Worm (Caenorhabditis elegans) whole organism, L4 larva: ENCODE results near the gene cnx-1.

ENCODE experiments used
- T26A8.4 ChIP-seq: fragments of 200-800 bp; sonication (Bioruptor generic); IDR thresholded peaks from 2 replicates; pipeline ENCODE4 v1.3.6; 2022; ENCODE audit warnings: missing genetic modification characterization, missing compliant biosample characterization
- Y48G9A.11 ChIP-seq: fragments of 200-800 bp; sonication (Bioruptor generic); IDR thresholded peaks from 2 replicates; pipeline ENCODE4 v1.3.6; 2022; ENCODE audit warnings: missing genetic modification reagents, missing genetic modification characterization, missing compliant biosample characterization
- ZK337.2 ChIP-seq: fragments of 200-800 bp; sonication (Bioruptor generic); IDR thresholded peaks from 2 replicates; pipeline ENCODE4 v1.3.6; 2022; ENCODE audit warnings: missing genetic modification reagents, missing genetic modification characterization, missing compliant biosample characterization
- aha-1 ChIP-seq: fragments of 150-350 bp; peaks from one replicate; lab custom pipeline; 2014; ENCODE audit warnings: missing biosample characterization, missing genetic modification characterization
- ama-1 ChIP-seq: fragments of 150-350 bp; optimal IDR thresholded peaks from 2 replicates; lab custom pipeline; 2014; ENCODE audit warnings: inconsistent platforms, mixed read lengths
- ceh-20 ChIP-seq: fragments of 200-800 bp; sonication (Bioruptor generic); IDR thresholded peaks from 2 replicates; pipeline ENCODE4 v1.3.6; 2022; ENCODE audit warnings: missing genetic modification reagents, missing genetic modification characterization, missing compliant biosample characterization
- ceh-28 ChIP-seq: fragments of 150-350 bp; optimal IDR thresholded peaks from 2 replicates; lab custom pipeline; 2014; ENCODE audit warnings: missing biosample characterization, missing genetic modification reagents, missing genetic modification characterization
- ceh-32 ChIP-seq: sonication (generic microtip); optimal IDR thresholded peaks from 2 replicates; lab custom pipeline; 2016; ENCODE audit warnings: mild to moderate bottlenecking, missing genetic modification characterization, missing compliant biosample characterization; ENCODE audit not compliant: poor library complexity
- ceh-44 ChIP-seq: fragments of 200-800 bp; sonication (Bioruptor generic); IDR thresholded peaks from 2 replicates; pipeline ENCODE4 v1.3.6; 2022; ENCODE audit warnings: missing genetic modification reagents, missing genetic modification characterization, missing compliant biosample characterization
- ceh-62 ChIP-seq: sonication (generic microtip); optimal IDR thresholded peaks from 2 replicates; lab custom pipeline; 2017; ENCODE audit warnings: missing biosample characterization, missing genetic modification characterization
- ces-1 ChIP-seq: fragments of 150-350 bp; sonication (generic microtip); optimal IDR thresholded peaks from 4 replicates; lab custom pipeline; 2014; ENCODE audit warnings: missing biosample characterization, missing genetic modification reagents, missing genetic modification characterization
- cey-2 ChIP-seq: sonication (generic microtip); optimal IDR thresholded peaks from 3 replicates; lab custom pipeline; 2017; ENCODE audit warnings: missing genetic modification characterization, mild to moderate bottlenecking, missing compliant biosample characterization, antibody characterized with exemption, borderline replicate concordance; ENCODE audit not compliant: insufficient read depth
- daf-16 ChIP-seq, 3 experiments: sonication (generic microtip); optimal IDR thresholded peaks; 2 replicates each; lab custom pipeline; 2016 to 2017; ENCODE audit warnings: missing genetic modification characterization in 3 of 3, missing genetic modification reagents in 3 of 3, mild to moderate bottlenecking in 2 of 3, missing compliant biosample characterization in 2 of 3, missing biosample characterization in 1 of 3, moderate library complexity in 1 of 3
- dmd-6 ChIP-seq: fragments of 200-800 bp; sonication (Bioruptor generic); IDR thresholded peaks from 2 replicates; pipeline ENCODE4 v1.3.6; 2022; ENCODE audit warnings: missing genetic modification reagents, missing genetic modification characterization, missing compliant biosample characterization
- dmd-9 ChIP-seq: fragments of 200-800 bp; sonication (Bioruptor generic); IDR thresholded peaks from 2 replicates; pipeline ENCODE4 v1.3.6; 2022; ENCODE audit warnings: missing genetic modification reagents, missing genetic modification characterization, missing compliant biosample characterization
- dpl-1 ChIP-seq: fragments of 150-350 bp; optimal IDR thresholded peaks from 2 replicates; lab custom pipeline; 2014; ENCODE audit warnings: missing biosample characterization, missing genetic modification reagents, missing genetic modification characterization
- egl-27 ChIP-seq: sonication (generic microtip); optimal IDR thresholded peaks from 3 replicates; lab custom pipeline; 2017; ENCODE audit warnings: missing biosample characterization, missing genetic modification reagents, missing genetic modification characterization
- fkh-10 ChIP-seq: fragments of 150-350 bp; optimal IDR thresholded peaks from 2 replicates; lab custom pipeline; 2014; ENCODE audit warnings: missing biosample characterization, missing genetic modification reagents, missing genetic modification characterization
- hif-1 ChIP-seq, 2 experiments: sonication (generic microtip); optimal IDR thresholded peaks; 2 replicates each; lab custom pipeline; 2016 to 2017; ENCODE audit warnings: missing compliant biosample characterization in 2 of 2, missing genetic modification characterization in 2 of 2, missing genetic modification reagents in 2 of 2, missing genotype in 2 of 2, mild to moderate bottlenecking in 1 of 2
- hlh-11 ChIP-seq: fragments of 200-800 bp; sonication (Bioruptor generic); optimal IDR thresholded peaks from 2 replicates; lab custom pipeline; 2018; ENCODE audit warnings: mild to moderate bottlenecking, missing genetic modification characterization, missing compliant biosample characterization
- hlh-30 ChIP-seq: sonication (generic microtip); optimal IDR thresholded peaks from 2 replicates; lab custom pipeline; 2017; ENCODE audit warnings: antibody characterized with exemption, mild to moderate bottlenecking, missing genetic modification characterization, missing compliant biosample characterization; ENCODE audit not compliant: insufficient read depth
- hmg-1.1 ChIP-seq: fragments of 200-800 bp; sonication (Bioruptor generic); IDR thresholded peaks from 2 replicates; pipeline ENCODE4 v1.3.6; 2022; ENCODE audit warnings: missing genetic modification reagents, missing genetic modification characterization, missing compliant biosample characterization
- lin-29 ChIP-seq: fragments of 200-800 bp; sonication (Bioruptor generic); IDR thresholded peaks from 2 replicates; pipeline ENCODE4 v1.3.6; 2022; ENCODE audit warnings: missing genetic modification reagents, missing genetic modification characterization, missing compliant biosample characterization
- lin-39 ChIP-seq: fragments of 150-350 bp; optimal IDR thresholded peaks from 2 replicates; lab custom pipeline; 2014; ENCODE audit warnings: missing biosample characterization, missing genetic modification reagents, missing genetic modification characterization
- mdt-29 ChIP-seq: fragments of 200-800 bp; sonication (Bioruptor generic); IDR thresholded peaks from 2 replicates; pipeline ENCODE4 v1.3.6; 2022; ENCODE audit warnings: missing genetic modification reagents, missing genetic modification characterization, missing compliant biosample characterization
- mep-1 ChIP-seq: fragments of 150-350 bp; sonication (generic microtip); optimal IDR thresholded peaks from 3 replicates; lab custom pipeline; 2014; ENCODE audit warnings: missing biosample characterization, missing genetic modification characterization
- mes-2 ChIP-seq: sonication (generic microtip); optimal IDR thresholded peaks from 2 replicates; lab custom pipeline; 2016; ENCODE audit warnings: missing genotype, mild to moderate bottlenecking, missing genetic modification characterization, missing compliant biosample characterization; ENCODE audit not compliant: poor library complexity, severe bottlenecking
- mxl-2 ChIP-seq: fragments of 200-800 bp; sonication (Bioruptor generic); conservative IDR thresholded peaks from 2 replicates; pipeline ENCODE4 v1.3.6; 2022; ENCODE audit warnings: missing genetic modification reagents, missing genetic modification characterization, missing compliant biosample characterization
- nhr-10 ChIP-seq: fragments of 150-350 bp; optimal IDR thresholded peaks from 2 replicates; lab custom pipeline; 2014; ENCODE audit warnings: missing biosample characterization, missing genetic modification characterization
- nhr-102 ChIP-seq: sonication (generic microtip); optimal IDR thresholded peaks from 2 replicates; lab custom pipeline; 2016; ENCODE audit warnings: mild to moderate bottlenecking, missing genetic modification characterization, moderate library complexity, missing compliant biosample characterization
- nhr-25 ChIP-seq: sonication (generic microtip); optimal IDR thresholded peaks from 2 replicates; lab custom pipeline; 2017; ENCODE audit warnings: missing genetic modification characterization, mild to moderate bottlenecking, missing compliant biosample characterization, antibody characterized with exemption, moderate library complexity, borderline replicate concordance; ENCODE audit not compliant: insufficient read depth
- nhr-42 ChIP-seq: fragments of 200-800 bp; sonication (Bioruptor generic); IDR thresholded peaks from 2 replicates; pipeline ENCODE4 v1.3.6; 2022; ENCODE audit warnings: missing genetic modification characterization, missing compliant biosample characterization
- nhr-48 ChIP-seq: sonication (generic microtip); optimal IDR thresholded peaks from 2 replicates; lab custom pipeline; 2016; ENCODE audit warnings: mild to moderate bottlenecking, missing genetic modification characterization, missing compliant biosample characterization
- pha-4 ChIP-seq, 2 experiments: fragments of 150-350 bp in 1 of 2; fragments of 200-800 bp in 1 of 2; sonication (Bioruptor generic) in 1 of 2; IDR thresholded peaks in 1 of 2; optimal IDR thresholded peaks in 1 of 2; 2 replicates each; pipeline versions ENCODE4 v1.3.6 to Lab custom; 2014 to 2022; ENCODE audit warnings: missing genetic modification characterization in 2 of 2, missing genetic modification reagents in 2 of 2, missing biosample characterization in 1 of 2, missing compliant biosample characterization in 1 of 2
- pqm-1 ChIP-seq: sonication (generic microtip); optimal IDR thresholded peaks from 2 replicates; lab custom pipeline; 2017; ENCODE audit warnings: missing biosample characterization, missing genetic modification characterization
- rbr-2 ChIP-seq: sonication (generic microtip); optimal IDR thresholded peaks from 2 replicates; lab custom pipeline; 2016; ENCODE audit warnings: missing genotype, missing genetic modification characterization, missing compliant biosample characterization
- snpc-4 ChIP-seq: fragments of 150-350 bp; optimal IDR thresholded peaks from 2 replicates; lab custom pipeline; 2014; ENCODE audit warnings: missing biosample characterization, missing genetic modification characterization
- spr-3 ChIP-seq: fragments of 200-800 bp; sonication (Bioruptor generic); optimal IDR thresholded peaks from 2 replicates; lab custom pipeline; 2018; ENCODE audit warnings: mild to moderate bottlenecking, missing genetic modification characterization, missing compliant biosample characterization
- tag-97 ChIP-seq: fragments of 200-800 bp; sonication (Bioruptor generic); IDR thresholded peaks from 2 replicates; pipeline ENCODE4 v1.3.6; 2022; ENCODE audit warnings: missing genetic modification characterization, missing compliant biosample characterization
- unc-62 ChIP-seq, 3 experiments: fragments of 150-350 bp in 1 of 3; sonication (generic microtip); optimal IDR thresholded peaks in 2 of 3; peaks in 1 of 3; 1 replicate in 1 of 3; 2 replicates in 2 of 3; lab custom pipeline; 2014 to 2017; ENCODE audit warnings: missing biosample characterization in 3 of 3, missing genetic modification characterization in 3 of 3, missing genetic modification reagents in 3 of 3, missing genotype in 1 of 3
- vab-7 ChIP-seq: fragments of 200-800 bp; sonication (Bioruptor generic); IDR thresholded peaks from 2 replicates; pipeline ENCODE4 v1.3.6; 2022; ENCODE audit warnings: missing genetic modification reagents, missing genetic modification characterization, missing compliant biosample characterization
- zfp-2 ChIP-seq: sonication (generic microtip); optimal IDR thresholded peaks from 2 replicates; lab custom pipeline; 2016; ENCODE audit warnings: mild to moderate bottlenecking, missing genetic modification characterization, missing compliant biosample characterization
- zfp-3 ChIP-seq: fragments of 200-800 bp; sonication (Bioruptor generic); conservative IDR thresholded peaks from 2 replicates; pipeline ENCODE4 v1.3.6; 2022; ENCODE audit warnings: missing genetic modification reagents, missing genetic modification characterization, missing compliant biosample characterization
- zip-2 ChIP-seq: fragments of 150-350 bp; optimal IDR thresholded peaks from 2 replicates; lab custom pipeline; 2014; ENCODE audit warnings: missing biosample characterization, missing genetic modification characterization
- ztf-7 ChIP-seq: fragments of 150-350 bp; optimal IDR thresholded peaks from 2 replicates; lab custom pipeline; 2014; ENCODE audit warnings: missing biosample characterization, missing genetic modification characterization

cnx-1 gene

ce11 chrIII:9766175-9766574 is 50.8 kb downstream of the cnx-1 start, which contains the start of gene cbp-1 (continued):
- 0 out of 2 replicates have a peak, but pooled peaks have one; percentile 11 for TF ChIP-seq dmd-6 (GFP tag; lab: Robert Waterston, UW)
- no peak for TF ChIP-seq snpc-4 (tag; lab: Kevin White, UChicago)

DNA sequence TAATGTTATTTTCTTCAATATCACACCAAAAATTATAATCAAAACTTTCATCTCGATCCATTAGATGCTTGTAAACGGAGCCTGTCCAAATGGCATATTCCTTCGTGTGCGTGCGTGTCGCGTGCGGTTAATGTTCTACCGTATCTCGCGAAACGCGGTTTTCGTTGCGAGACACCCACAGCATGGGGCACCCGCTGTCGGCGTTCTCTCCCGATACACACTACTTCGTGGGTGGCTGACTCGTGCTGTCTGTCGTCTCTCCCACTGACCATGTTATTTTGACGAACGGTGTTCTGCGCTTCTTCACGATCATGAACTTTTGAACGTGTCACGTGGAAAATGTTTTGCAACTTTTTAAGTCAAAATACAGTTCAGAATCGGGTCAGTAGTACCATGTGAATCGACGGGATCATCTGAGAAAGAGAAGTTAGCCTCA is 51.5 kb downstream of the cnx-1 start:
- TF ChIP-seq nhr-48 (tag; lab: Kevin White, UChicago), result peak; percentile 96
- TF ChIP-seq pha-4 (GFP tag; IDR thresholded peaks at IDR 0.05; lab: Robert Waterston, UW), result peak; percentile 98
- no peak for TF ChIP-seq pha-4 (tag; optimal IDR thresholded peaks at IDR 0.05; lab: Kevin White, UChicago)
- peak; percentile 63; the same call in 1 of the 2 replicates for TF ChIP-seq Y48G9A.11 (GFP tag; lab: Robert Waterston, UW)
- peak; percentile 96 for TF ChIP-seq mdt-29 (GFP tag; lab: Robert Waterston, UW)
- TF ChIP-seq tag-97 (GFP tag; lab: Robert Waterston, UW), result 0 out of 2 replicates have a peak, but pooled peaks have one; percentile 66
- peak; percentile 88 for TF ChIP-seq fkh-10 (GFP tag; lab: Kevin White, UChicago)
- peak; percentile 83 for TF ChIP-seq cey-2
- no peak for TF ChIP-seq ceh-28 (tag; lab: Kevin White, UChicago)
- TF ChIP-seq hlh-30 (tag; lab: Kevin White, UChicago), result peak; percentile 99
- TF ChIP-seq ceh-62, result no peak
- no peak for TF ChIP-seq ces-1 (GFP tag; lab: Kevin White, UChicago)
- peak; percentile 95 for TF ChIP-seq ama-1 (lab: Kevin White, UChicago)
- peak; percentile 98 for TF ChIP-seq ceh-20
- peak; percentile 81 to 96 for TF ChIP-seq hif-1 (tag; optimal IDR thresholded peaks at IDR 0.05; lab: Kevin White, UChicago)
- TF ChIP-seq dmd-9 (GFP tag; lab: Robert Waterston, UW), result peak; percentile 94
- peak; percentile 99 for TF ChIP-seq mep-1 (tag; lab: Kevin White, UChicago)
- TF ChIP-seq ZK337.2, result peak; percentile 78; the same call in 1 of the 2 replicates
- peak; percentile 78 for TF ChIP-seq lin-39 (tag; lab: Kevin White, UChicago)
- TF ChIP-seq hlh-11 (tag; lab: Kevin White, UChicago), result peak; percentile 100
- TF ChIP-seq pqm-1, result peak; percentile 33
- peak; percentile 99 for TF ChIP-seq zfp-3 (GFP tag; lab: Robert Waterston, UW)
- peak; percentile 93 for TF ChIP-seq mxl-2
- peak; percentile 99 for TF ChIP-seq dmd-6 (GFP tag; lab: Robert Waterston, UW)
- TF ChIP-seq snpc-4 (tag; lab: Kevin White, UChicago), result peak; percentile 35
- peak; percentile 95 for TF ChIP-seq mes-2 (tag; lab: Kevin White, UChicago)
- TF ChIP-seq T26A8.4 (GFP tag; lab: Robert Waterston, UW), result peak; percentile 99
- TF ChIP-seq ceh-44, result peak; percentile 77; the same call in 1 of the 2 replicates
- peak; percentile 98 for TF ChIP-seq rbr-2 (tag; lab: Kevin White, UChicago)
- TF ChIP-seq aha-1 (tag; lab: Kevin White, UChicago), result peak; percentile 100
- peak; percentile 19 for TF ChIP-seq egl-27 (tag; lab: Kevin White, UChicago)
- peak; percentile 98 for TF ChIP-seq nhr-25 (tag; lab: Kevin White, UChicago)
- TF ChIP-seq zfp-2 (tag; lab: Kevin White, UChicago), result peak; percentile 92
- peak; percentile 88 for TF ChIP-seq ztf-7 (tag; lab: Kevin White, UChicago)
- TF ChIP-seq ceh-32 (tag; lab: Kevin White, UChicago), result peak; percentile 75
- TF ChIP-seq spr-3 (GFP tag; lab: Kevin White, UChicago), result peak; percentile 98
- TF ChIP-seq nhr-10 (tag; lab: Kevin White, UChicago), result peak; percentile 93
- peak; percentile 82 for TF ChIP-seq zip-2 (tag; lab: Kevin White, UChicago)
- peak; percentile 94 for TF ChIP-seq lin-29 (GFP tag; lab: Robert Waterston, UW)
- TF ChIP-seq unc-62 (GFP tag; optimal IDR thresholded peaks at IDR 0.05 in 1 of 2; lab: Kevin White, UChicago), result peak in 1 of 2 experiments; percentile 100
- TF ChIP-seq unc-62 (tag; optimal IDR thresholded peaks at IDR 0.05; lab: Kevin White, UChicago), result no peak
- TF ChIP-seq dpl-1 (GFP tag; lab: Kevin White, UChicago), result peak; percentile 86
- TF ChIP-seq vab-7, result peak; percentile 89
- TF ChIP-seq hmg-1.1 (GFP tag; lab: Robert Waterston, UW), result peak; percentile 99
- TF ChIP-seq nhr-102 (tag; lab: Kevin White, UChicago), result peak; percentile 98
- TF ChIP-seq nhr-42, result peak; percentile 97
- peak; percentile 77 to 92 for TF ChIP-seq daf-16 (GFP tag; optimal IDR thresholded peaks at IDR 0.05; lab: Kevin White, UChicago)
- TF ChIP-seq daf-16 (tag; optimal IDR thresholded peaks at IDR 0.05; lab: Kevin White, UChicago), result peak; percentile 91
